Worm (Caenorhabditis elegans) whole organism, L4 larva: ENCODE measurements around the gene K03H1.11.

ENCODE experiments used
- D1046.2 ChIP-seq: fragments of 200-800 bp; sonication (Bioruptor generic); IDR thresholded peaks from 2 replicates; pipeline ENCODE4 v1.3.6; 2022; ENCODE audit warnings: missing genetic modification characterization, missing compliant biosample characterization
- F10B5.3 ChIP-seq: sonication (generic microtip); optimal IDR thresholded peaks from 2 replicates; lab custom pipeline; 2016; ENCODE audit warnings: mild to moderate bottlenecking, missing genetic modification characterization, missing compliant biosample characterization
- F37D6.2 ChIP-seq: sonication (generic microtip); optimal IDR thresholded peaks from 2 replicates; lab custom pipeline; 2016; ENCODE audit warnings: mild to moderate bottlenecking, missing genetic modification characterization, missing compliant biosample characterization
- F49E8.2 ChIP-seq: sonication (generic microtip); optimal IDR thresholded peaks from 2 replicates; lab custom pipeline; 2016; ENCODE audit warnings: missing compliant biosample characterization, mild to moderate bottlenecking, missing genetic modification characterization, borderline replicate concordance
- R02D3.7 ChIP-seq: fragments of 150-350 bp; sonication (generic microtip); optimal IDR thresholded peaks from 3 replicates; lab custom pipeline; 2014; ENCODE audit warnings: missing biosample characterization, missing genetic modification characterization
- T26A8.4 ChIP-seq: fragments of 200-800 bp; sonication (Bioruptor generic); IDR thresholded peaks from 2 replicates; pipeline ENCODE4 v1.3.6; 2022; ENCODE audit warnings: missing genetic modification characterization, missing compliant biosample characterization
- Y105C5A.15 ChIP-seq: fragments of 200-800 bp; sonication (Bioruptor generic); IDR thresholded peaks from 2 replicates; pipeline ENCODE4 v1.3.6; 2022; ENCODE audit warnings: missing genetic modification characterization, missing compliant biosample characterization
- Y48G9A.11 ChIP-seq: fragments of 200-800 bp; sonication (Bioruptor generic); IDR thresholded peaks from 2 replicates; pipeline ENCODE4 v1.3.6; 2022; ENCODE audit warnings: missing genetic modification reagents, missing genetic modification characterization, missing compliant biosample characterization
- ZK546.5 ChIP-seq, 2 experiments: sonication (generic microtip); optimal IDR thresholded peaks; 2 replicates each; lab custom pipeline; 2017; ENCODE audit warnings: missing biosample characterization in 2 of 2, missing genetic modification characterization in 2 of 2
- aha-1 ChIP-seq: fragments of 150-350 bp; peaks from one replicate; lab custom pipeline; 2014; ENCODE audit warnings: missing biosample characterization, missing genetic modification characterization
- arid-1 ChIP-seq: fragments of 200-800 bp; sonication (Bioruptor generic); conservative IDR thresholded peaks from 2 replicates; pipeline ENCODE4 v1.3.6; 2022; ENCODE audit warnings: missing genetic modification reagents, missing genetic modification characterization, missing compliant biosample characterization
- ceh-32 ChIP-seq: sonication (generic microtip); optimal IDR thresholded peaks from 2 replicates; lab custom pipeline; 2016; ENCODE audit warnings: mild to moderate bottlenecking, missing genetic modification characterization, missing compliant biosample characterization; ENCODE audit not compliant: poor library complexity
- cey-2 ChIP-seq: sonication (generic microtip); optimal IDR thresholded peaks from 3 replicates; lab custom pipeline; 2017; ENCODE audit warnings: missing genetic modification characterization, mild to moderate bottlenecking, missing compliant biosample characterization, antibody characterized with exemption, borderline replicate concordance; ENCODE audit not compliant: insufficient read depth
- daf-16 ChIP-seq, 3 experiments: sonication (generic microtip); optimal IDR thresholded peaks; 2 replicates each; lab custom pipeline; 2016 to 2017; ENCODE audit warnings: missing genetic modification characterization in 3 of 3, missing genetic modification reagents in 3 of 3, mild to moderate bottlenecking in 2 of 3, missing compliant biosample characterization in 2 of 3, missing biosample characterization in 1 of 3, moderate library complexity in 1 of 3
- dmd-6 ChIP-seq: fragments of 200-800 bp; sonication (Bioruptor generic); IDR thresholded peaks from 2 replicates; pipeline ENCODE4 v1.3.6; 2022; ENCODE audit warnings: missing genetic modification reagents, missing genetic modification characterization, missing compliant biosample characterization
- dpl-1 ChIP-seq: fragments of 150-350 bp; optimal IDR thresholded peaks from 2 replicates; lab custom pipeline; 2014; ENCODE audit warnings: missing biosample characterization, missing genetic modification reagents, missing genetic modification characterization
- duxl-1 ChIP-seq: sonication (generic microtip); optimal IDR thresholded peaks from 2 replicates; lab custom pipeline; 2016; ENCODE audit warnings: mild to moderate bottlenecking, missing genetic modification characterization, moderate library complexity, missing compliant biosample characterization; ENCODE audit not compliant: poor library complexity
- egl-27 ChIP-seq: sonication (generic microtip); optimal IDR thresholded peaks from 3 replicates; lab custom pipeline; 2017; ENCODE audit warnings: missing biosample characterization, missing genetic modification reagents, missing genetic modification characterization
- gei-8 ChIP-seq: fragments of 200-800 bp; sonication (Bioruptor generic); optimal IDR thresholded peaks from 2 replicates; lab custom pipeline; 2018; ENCODE audit warnings: mild to moderate bottlenecking, missing genetic modification characterization, missing compliant biosample characterization
- hif-1 ChIP-seq, 2 experiments: sonication (generic microtip); optimal IDR thresholded peaks; 2 replicates each; lab custom pipeline; 2016 to 2017; ENCODE audit warnings: missing compliant biosample characterization in 2 of 2, missing genetic modification characterization in 2 of 2, missing genetic modification reagents in 2 of 2, missing genotype in 2 of 2, mild to moderate bottlenecking in 1 of 2
- hlh-11 ChIP-seq: fragments of 200-800 bp; sonication (Bioruptor generic); optimal IDR thresholded peaks from 2 replicates; lab custom pipeline; 2018; ENCODE audit warnings: mild to moderate bottlenecking, missing genetic modification characterization, missing compliant biosample characterization
- hlh-30 ChIP-seq: sonication (generic microtip); optimal IDR thresholded peaks from 2 replicates; lab custom pipeline; 2017; ENCODE audit warnings: antibody characterized with exemption, mild to moderate bottlenecking, missing genetic modification characterization, missing compliant biosample characterization; ENCODE audit not compliant: insufficient read depth
- lim-7 ChIP-seq: fragments of 200-800 bp; sonication (Bioruptor generic); IDR thresholded peaks from 2 replicates; pipeline ENCODE4 v1.3.6; 2022; ENCODE audit warnings: missing genetic modification characterization, missing compliant biosample characterization
- madf-5 ChIP-seq, 2 experiments: fragments of 200-800 bp; sonication (Bioruptor generic); IDR thresholded peaks; 2 replicates each; pipeline ENCODE4 v1.3.6; 2022; ENCODE audit warnings: missing compliant biosample characterization in 2 of 2, missing genetic modification characterization in 2 of 2
- mdl-1 ChIP-seq, 2 experiments: fragments of 150-350 bp in 1 of 2; sonication (generic microtip) in 1 of 2; optimal IDR thresholded peaks; 2 replicates each; lab custom pipeline; 2014 to 2017; ENCODE audit warnings: missing biosample characterization in 2 of 2, missing genetic modification characterization in 2 of 2
- mdt-29 ChIP-seq: fragments of 200-800 bp; sonication (Bioruptor generic); IDR thresholded peaks from 2 replicates; pipeline ENCODE4 v1.3.6; 2022; ENCODE audit warnings: missing genetic modification reagents, missing genetic modification characterization, missing compliant biosample characterization
- mxl-2 ChIP-seq: fragments of 200-800 bp; sonication (Bioruptor generic); conservative IDR thresholded peaks from 2 replicates; pipeline ENCODE4 v1.3.6; 2022; ENCODE audit warnings: missing genetic modification reagents, missing genetic modification characterization, missing compliant biosample characterization
- nhr-102 ChIP-seq: sonication (generic microtip); optimal IDR thresholded peaks from 2 replicates; lab custom pipeline; 2016; ENCODE audit warnings: mild to moderate bottlenecking, missing genetic modification characterization, moderate library complexity, missing compliant biosample characterization
- nhr-11 ChIP-seq: fragments of 150-350 bp; optimal IDR thresholded peaks from 2 replicates; lab custom pipeline; 2014; ENCODE audit warnings: missing biosample characterization, missing genetic modification characterization
- nhr-28 ChIP-seq: fragments of 150-350 bp; optimal IDR thresholded peaks from 2 replicates; lab custom pipeline; 2014; ENCODE audit warnings: missing biosample characterization, missing genetic modification characterization
- nhr-41 ChIP-seq: fragments of 200-800 bp; sonication (Bioruptor generic); IDR thresholded peaks from 2 replicates; pipeline ENCODE4 v1.3.6; 2022; ENCODE audit warnings: missing genetic modification reagents, missing genetic modification characterization, missing compliant biosample characterization
- nhr-42 ChIP-seq: fragments of 200-800 bp; sonication (Bioruptor generic); IDR thresholded peaks from 2 replicates; pipeline ENCODE4 v1.3.6; 2022; ENCODE audit warnings: missing genetic modification characterization, missing compliant biosample characterization
- nhr-48 ChIP-seq: sonication (generic microtip); optimal IDR thresholded peaks from 2 replicates; lab custom pipeline; 2016; ENCODE audit warnings: mild to moderate bottlenecking, missing genetic modification characterization, missing compliant biosample characterization
- sdz-12 ChIP-seq: fragments of 200-800 bp; sonication (Bioruptor generic); optimal IDR thresholded peaks from 2 replicates; lab custom pipeline; 2018; ENCODE audit warnings: mild to moderate bottlenecking, missing genetic modification characterization, missing compliant biosample characterization
- set-16 ChIP-seq: fragments of 200-800 bp; sonication (Bioruptor generic); IDR thresholded peaks from 2 replicates; pipeline ENCODE4 v1.3.6; 2022; ENCODE audit warnings: missing genetic modification reagents, missing genetic modification characterization, missing compliant biosample characterization
- spr-1 ChIP-seq: sonication (generic microtip); optimal IDR thresholded peaks from 2 replicates; lab custom pipeline; 2016; ENCODE audit warnings: mild to moderate bottlenecking, missing genetic modification characterization, missing compliant biosample characterization
- unc-130 ChIP-seq: sonication (generic microtip); optimal IDR thresholded peaks from 2 replicates; lab custom pipeline; 2016; ENCODE audit warnings: missing genetic modification reagents, missing genetic modification characterization, missing compliant biosample characterization
- vab-7 ChIP-seq: fragments of 200-800 bp; sonication (Bioruptor generic); IDR thresholded peaks from 2 replicates; pipeline ENCODE4 v1.3.6; 2022; ENCODE audit warnings: missing genetic modification reagents, missing genetic modification characterization, missing compliant biosample characterization
- ztf-11 ChIP-seq: fragments of 150-350 bp; optimal IDR thresholded peaks from 2 replicates; lab custom pipeline; 2014; ENCODE audit warnings: missing biosample characterization, missing genetic modification characterization
- ztf-7 ChIP-seq: fragments of 150-350 bp; optimal IDR thresholded peaks from 2 replicates; lab custom pipeline; 2014; ENCODE audit warnings: missing biosample characterization, missing genetic modification characterization

K03H1.11 gene

DNA sequence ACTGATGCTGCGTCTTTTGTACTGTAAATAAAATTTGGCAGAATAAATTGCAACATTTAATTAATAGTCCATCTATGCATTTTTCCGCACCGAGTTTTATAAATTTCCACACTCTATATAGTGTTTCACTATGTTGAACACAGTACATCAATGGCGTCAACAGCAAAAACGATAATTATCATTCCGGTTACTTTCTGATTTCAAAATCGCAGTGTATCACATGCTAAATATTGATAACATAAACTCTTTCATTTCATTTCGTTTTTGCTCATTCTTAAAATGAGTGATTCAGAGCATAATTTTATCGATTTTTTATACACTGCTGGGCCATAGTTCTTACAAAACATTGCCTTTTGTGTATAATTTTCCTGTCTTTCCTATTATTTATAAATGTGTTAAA, 29.5 kb downstream of the K03H1.11 start (continued):
- TF ChIP-seq vab-7 (GFP tag; lab: Robert Waterston, UW) (no peak), D1046.2 (GFP tag; lab: Robert Waterston, UW) (no peak), F10B5.3 (no peak), arid-1 (GFP tag; lab: Robert Waterston, UW) (no peak), ceh-32 (tag; lab: Kevin White, UChicago) (no peak), Y48G9A.11 (GFP tag; lab: Robert Waterston, UW) (no peak), nhr-11 (tag; lab: Kevin White, UChicago) (no peak), gei-8 (GFP tag; lab: Kevin White, UChicago) (no peak), dmd-6 (GFP tag; lab: Robert Waterston, UW) (no peak), duxl-1 (tag; lab: Kevin White, UChicago) (no peak), nhr-28 (tag; lab: Kevin White, UChicago) (peak; percentile 56), hif-1 (tag; optimal IDR thresholded peaks at IDR 0.05; lab: Kevin White, UChicago) (no peak), Y105C5A.15 (GFP tag; lab: Robert Waterston, UW) (no peak), lim-7 (GFP tag; lab: Robert Waterston, UW) (no peak), sdz-12 (no peak), nhr-42 (GFP tag; lab: Robert Waterston, UW) (no peak), egl-27 (tag; lab: Kevin White, UChicago) (no peak), R02D3.7 (tag; lab: Kevin White, UChicago) (no peak), daf-16 (GFP tag; optimal IDR thresholded peaks at IDR 0.05; lab: Kevin White, UChicago) (no peak), daf-16 (tag; optimal IDR thresholded peaks at IDR 0.05; lab: Kevin White, UChicago) (peak; percentile 86), nhr-41 (no peak), madf-5 (GFP tag; IDR thresholded peaks at IDR 0.05; lab: Robert Waterston, UW) (no peak), F49E8.2 (tag; lab: Kevin White, UChicago) (no peak), cey-2 (tag; lab: Kevin White, UChicago) (no peak), F37D6.2 (no peak), nhr-48 (tag; lab: Kevin White, UChicago) (no peak), set-16 (GFP tag; lab: Robert Waterston, UW) (no peak), ZK546.5 (tag; optimal IDR thresholded peaks at IDR 0.05; lab: Kevin White, UChicago) (no peak), unc-130 (GFP tag; lab: Kevin White, UChicago) (no peak), mxl-2 (no peak), hlh-30 (peak; percentile 16)

DNA sequence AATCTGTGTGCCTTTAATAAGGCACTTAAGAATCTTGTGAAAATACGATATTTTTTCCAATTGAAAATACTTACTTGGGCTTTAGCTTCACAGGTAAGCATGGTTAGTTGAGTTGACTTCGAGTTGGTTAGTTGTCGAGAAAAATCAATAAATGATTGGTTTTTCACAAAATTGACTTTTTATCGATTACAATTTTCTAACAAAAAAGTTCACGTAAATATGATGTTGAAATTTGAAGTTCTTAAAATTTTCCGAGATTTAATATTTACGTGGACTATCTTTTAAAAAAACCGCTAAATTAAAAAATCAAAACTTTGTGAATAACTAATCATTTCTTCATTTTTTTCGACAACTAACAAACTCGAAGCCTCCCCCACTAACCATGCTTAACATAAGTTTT, 31.0 kb downstream of the K03H1.11 start, which contains the start of gene F40F12.3:
Gene F40F12.3 (minus strand): TSS at position 101 of the 400 bp plus-strand sequence.
- TF ChIP-seq spr-1 (tag; lab: Kevin White, UChicago) (no peak), arid-1 (GFP tag; lab: Robert Waterston, UW) (no peak), ztf-11 (tag; lab: Kevin White, UChicago) (no peak), nhr-102 (tag; lab: Kevin White, UChicago) (no peak), mdt-29 (GFP tag; lab: Robert Waterston, UW) (no peak), dpl-1 (GFP tag; lab: Kevin White, UChicago) (no peak), T26A8.4 (GFP tag; lab: Robert Waterston, UW) (no peak), mdl-1 (tag; optimal IDR thresholded peaks at IDR 0.05; lab: Kevin White, UChicago) (no peak), aha-1 (tag; lab: Kevin White, UChicago) (no peak), hif-1 (tag; optimal IDR thresholded peaks at IDR 0.05; lab: Kevin White, UChicago) (no peak), hlh-11 (tag; lab: Kevin White, UChicago) (no peak), ztf-7 (tag; lab: Kevin White, UChicago) (no peak)
